Worm (Caenorhabditis elegans) whole organism, mixed stage, embryonic: ENCODE results near the gene rbc-1.
A peak's percentile ranks its signal among the peaks of the same experiment; 100 is the strongest.

Experiments
- ceh-39 ChIP-seq: fragments of 150-350 bp; optimal IDR thresholded peaks from 2 replicates; lab custom pipeline; 2014; ENCODE audit warnings: missing biosample characterization, missing genetic modification characterization
- ceh-43 ChIP-seq: fragments of 200-800 bp; sonication (Bioruptor generic); optimal IDR thresholded peaks from 2 replicates; lab custom pipeline; 2018; ENCODE audit warnings: mild to moderate bottlenecking, missing genetic modification characterization, moderate library complexity, missing compliant biosample characterization
- ceh-83 ChIP-seq: fragments of 200-800 bp; sonication (Bioruptor generic); optimal IDR thresholded peaks from 2 replicates; lab custom pipeline; 2018; ENCODE audit warnings: mild to moderate bottlenecking, missing genetic modification characterization, missing compliant biosample characterization
- ces-1 ChIP-seq: fragments of 150-350 bp; optimal IDR thresholded peaks from 2 replicates; lab custom pipeline; 2014; ENCODE audit warnings: missing biosample characterization, missing genetic modification reagents, missing genetic modification characterization
- lin-13 ChIP-seq: fragments of 150-350 bp; optimal IDR thresholded peaks from 2 replicates; lab custom pipeline; 2014; ENCODE audit warnings: missing biosample characterization, missing genetic modification characterization
- lsy-2 ChIP-seq: fragments of 150-350 bp; optimal IDR thresholded peaks from 2 replicates; lab custom pipeline; 2014; ENCODE audit warnings: missing biosample characterization, missing genetic modification characterization
- mab-5 ChIP-seq: fragments of 150-350 bp; optimal IDR thresholded peaks from 2 replicates; lab custom pipeline; 2014; ENCODE audit warnings: missing biosample characterization, missing genetic modification characterization
- nhr-12 ChIP-seq: fragments of 150-350 bp; optimal IDR thresholded peaks from 2 replicates; lab custom pipeline; 2014; ENCODE audit warnings: missing biosample characterization, missing genetic modification characterization
- nhr-237 ChIP-seq: fragments of 150-350 bp; optimal IDR thresholded peaks from 2 replicates; lab custom pipeline; 2014; ENCODE audit warnings: missing biosample characterization, missing genetic modification characterization
- nhr-28 ChIP-seq: fragments of 150-350 bp; optimal IDR thresholded peaks from 2 replicates; lab custom pipeline; 2014; ENCODE audit warnings: missing biosample characterization, missing genetic modification characterization
- nhr-76 ChIP-seq: sonication (generic microtip); optimal IDR thresholded peaks from 2 replicates; lab custom pipeline; 2017; ENCODE audit warnings: missing biosample characterization, missing genetic modification characterization
- pha-4 ChIP-seq: fragments of 150-350 bp; optimal IDR thresholded peaks from 2 replicates; lab custom pipeline; 2018; ENCODE audit warnings: missing biosample characterization, missing genetic modification reagents, missing genetic modification characterization
- unc-62 ChIP-seq: fragments of 150-350 bp; optimal IDR thresholded peaks from 2 replicates; lab custom pipeline; 2014; ENCODE audit warnings: missing biosample characterization, missing genetic modification reagents, missing genetic modification characterization
- ztf-11 ChIP-seq: fragments of 150-350 bp; optimal IDR thresholded peaks from 2 replicates; lab custom pipeline; 2014; ENCODE audit warnings: missing biosample characterization, missing genetic modification characterization

DNA sequence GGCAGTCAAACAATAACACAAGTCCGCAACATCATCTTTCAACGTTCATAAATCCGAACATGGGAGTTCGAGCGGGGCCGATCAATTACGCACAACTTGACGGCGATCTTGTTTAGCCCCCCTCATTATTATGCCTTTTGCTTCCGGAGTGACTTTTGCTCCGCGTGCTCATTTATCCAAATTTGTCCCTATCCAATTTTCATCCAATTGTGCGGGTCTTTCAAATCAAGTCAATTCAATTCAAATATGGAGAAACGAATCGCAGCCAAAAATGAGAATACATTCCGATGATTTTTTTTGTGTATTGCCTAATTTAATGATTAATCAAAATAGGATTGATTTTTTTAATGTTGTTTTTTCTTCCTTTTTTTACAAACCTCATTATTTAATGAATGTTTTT lies 51.3 kb downstream of the rbc-1 start:
- no peak for TF ChIP-seq lin-13 (tag; lab: Kevin White, UChicago)
- peak; percentile 89 for TF ChIP-seq ces-1 (GFP tag; lab: Kevin White, UChicago)
- TF ChIP-seq lsy-2 (tag; lab: Kevin White, UChicago) = no peak
- TF ChIP-seq unc-62 (GFP tag; lab: Kevin White, UChicago) = no peak
- TF ChIP-seq ceh-43 (GFP tag; lab: Kevin White, UChicago) = no peak
- no peak for TF ChIP-seq ceh-83 (GFP tag; lab: Kevin White, UChicago)
- no peak for TF ChIP-seq nhr-12
- no peak for TF ChIP-seq nhr-28 (tag; lab: Kevin White, UChicago)
- TF ChIP-seq ceh-39 (tag; lab: Kevin White, UChicago) = no peak
- no peak for TF ChIP-seq mab-5 (tag; lab: Kevin White, UChicago)
- TF ChIP-seq ztf-11 (tag; lab: Kevin White, UChicago) = no peak
- TF ChIP-seq pha-4 (tag; lab: Kevin White, UChicago) = no peak
- no peak for TF ChIP-seq nhr-76
- TF ChIP-seq nhr-237 = no peak
